Fruit fly (Drosophila melanogaster) whole organism, prepupa: ENCODE measurements around the gene Osi15.

Experiments used
- CG3032 ChIP-seq: fragments of 200-800 bp; optimal IDR thresholded peaks from 2 replicates; lab custom pipeline; 2019; ENCODE audit warnings: missing biosample characterization, mild to moderate bottlenecking, missing genetic modification characterization, moderate library complexity
- CG32006 ChIP-seq: fragments of 200-800 bp; sonication (Bioruptor generic); optimal IDR thresholded peaks from 3 replicates; lab custom pipeline; 2017; ENCODE audit warnings: missing biosample characterization, mild to moderate bottlenecking, missing genetic modification characterization
- CG6163 ChIP-seq: fragments of 200-800 bp; sonication (Bioruptor generic); IDR thresholded peaks from 3 replicates; pipeline ENCODE4 v1.3.6; 2022; ENCODE audit warnings: missing biosample characterization, missing genetic modification characterization
- CG6276 ChIP-seq: fragments of 200-800 bp; sonication (Bioruptor generic); optimal IDR thresholded peaks from 2 replicates; lab custom pipeline; 2017; ENCODE audit warnings: missing biosample characterization, mild to moderate bottlenecking, missing genetic modification characterization
- CG6792 ChIP-seq: fragments of 200-800 bp; sonication (Bioruptor generic); optimal IDR thresholded peaks from 3 replicates; lab custom pipeline; 2016; ENCODE audit warnings: missing biosample characterization, missing genetic modification characterization
- Ets21C ChIP-seq: fragments of 200-800 bp; sonication (Bioruptor generic); optimal IDR thresholded peaks from 3 replicates; lab custom pipeline; 2016; ENCODE audit warnings: missing biosample characterization, missing genetic modification characterization
- Smox ChIP-seq: fragments of 200-800 bp; sonication (Bioruptor generic); optimal IDR thresholded peaks from 3 replicates; lab custom pipeline; 2016; ENCODE audit warnings: missing biosample characterization, missing genetic modification characterization
- dac ChIP-seq: fragments of 200-800 bp; sonication (Bioruptor generic); optimal IDR thresholded peaks from 2 replicates; lab custom pipeline; 2017; ENCODE audit warnings: missing biosample characterization, mild to moderate bottlenecking, missing genetic modification characterization
- esn ChIP-seq: fragments of 200-800 bp; sonication (Bioruptor generic); optimal IDR thresholded peaks from 2 replicates; lab custom pipeline; 2016; ENCODE audit warnings: missing biosample characterization, mild to moderate bottlenecking, missing genetic modification characterization, moderate library complexity
- fd59A ChIP-seq: fragments of 200-800 bp; sonication (Bioruptor generic); optimal IDR thresholded peaks from 2 replicates; lab custom pipeline; 2017; ENCODE audit warnings: missing biosample characterization, mild to moderate bottlenecking, missing genetic modification characterization, missing genetic modification reagents
- topi ChIP-seq: fragments of 200-800 bp; sonication (Bioruptor generic); optimal IDR thresholded peaks from 3 replicates; lab custom pipeline; 2016; ENCODE audit warnings: missing biosample characterization, missing genetic modification characterization

DNA sequence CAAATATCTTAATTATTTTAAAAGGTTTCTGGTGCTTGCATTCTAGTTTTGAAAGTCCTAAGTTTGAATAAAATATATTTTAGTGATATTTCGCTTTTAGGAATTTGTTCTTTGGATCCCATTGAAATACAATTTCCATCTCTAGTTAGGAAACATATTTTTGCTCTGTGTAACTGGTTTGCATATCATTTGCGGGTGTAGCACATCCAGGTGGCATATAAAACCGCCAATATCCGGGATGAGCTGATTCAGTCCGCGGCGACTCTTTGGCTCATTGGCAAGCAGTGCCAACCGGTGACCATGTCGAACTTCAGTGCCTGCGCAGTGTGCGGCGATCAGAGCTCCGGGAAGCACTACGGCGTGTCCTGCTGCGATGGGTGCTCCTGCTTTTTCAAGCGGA lies 47.3 kb downstream of the Osi15 start, which contains the start of gene Hr83:
- TF ChIP-seq Smox (no peak), CG6792 (GFP tag; lab: Kevin White, UChicago) (no peak), CG6276 (GFP tag; lab: Kevin White, UChicago) (no peak), Ets21C (no peak), topi (GFP tag; lab: Kevin White, UChicago) (no peak), CG3032 (no peak), fd59A (GFP tag; lab: Kevin White, UChicago) (no peak), dac (no peak), esn (GFP tag; lab: Kevin White, UChicago) (no peak), CG32006 (GFP tag; lab: Kevin White, UChicago) (no peak), CG6163 (GFP tag; lab: Robert Waterston, UW) (no peak)
